Fruit fly (Drosophila melanogaster) whole organism, embryonic: ENCODE results near the gene CG43208.
A peak's percentile ranks its signal among the peaks of the same experiment; 100 is the strongest.

Experiments used
- CG14441 ChIP-seq: fragments of 200-800 bp; sonication (Bioruptor generic); IDR thresholded peaks from 2 replicates; pipeline ENCODE4 v1.3.6; 2022; ENCODE audit warnings: missing biosample characterization, missing genetic modification characterization
- CG34224 ChIP-seq: fragments of 200-800 bp; sonication (Bioruptor generic); IDR thresholded peaks from 3 replicates; pipeline ENCODE4 v1.3.6; 2022; ENCODE audit warnings: missing biosample characterization, missing genetic modification characterization; ENCODE audit not compliant: partially characterized antibody
- CG8388 ChIP-seq: fragments of 200-800 bp; sonication (Bioruptor generic); optimal IDR thresholded peaks from 2 replicates; lab custom pipeline; 2019; ENCODE audit warnings: missing biosample characterization, mild to moderate bottlenecking, missing genetic modification characterization, moderate library complexity
- maf-S ChIP-seq: fragments of 200-800 bp; sonication (Bioruptor generic); optimal IDR thresholded peaks from 2 replicates; lab custom pipeline; 2016; ENCODE audit warnings: missing biosample characterization, missing genetic modification characterization
- pum ChIP-seq: fragments of 200-800 bp; sonication (Bioruptor generic); optimal IDR thresholded peaks from 2 replicates; lab custom pipeline; 2016; ENCODE audit warnings: missing biosample characterization, missing genetic modification characterization
- rib ChIP-seq: fragments of 200-800 bp; sonication (Bioruptor generic); IDR thresholded peaks from 2 replicates; pipeline ENCODE4 v1.3.6; 2022; ENCODE audit warnings: missing biosample characterization, missing genetic modification characterization

dm6 chr3R:13279419-13279818, 23.8 kb upstream of the CG43208 start, which contains the start of gene CG8630:
- TF ChIP-seq CG8388 (GFP tag; lab: Kevin White, UChicago), result peak; percentile 36
- TF ChIP-seq rib, result 0 out of 2 replicates have a peak, but pooled peaks have one; percentile 24
- no peak for TF ChIP-seq CG34224 (GFP tag; lab: Robert Waterston, UW)
- no peak for TF ChIP-seq CG14441
- no peak for TF ChIP-seq maf-S (GFP tag; lab: Kevin White, UChicago)
- TF ChIP-seq pum, result no peak
